Fruit fly (Drosophila melanogaster) whole organism, adult: Measurements from ENCODE around the gene CG16713.

Experiments used
- CG7045 ChIP-seq: fragments of 200-800 bp; sonication (Bioruptor generic); optimal IDR thresholded peaks from 2 replicates; lab custom pipeline; 2017; ENCODE audit warnings: missing biosample characterization, mild to moderate bottlenecking, missing genetic modification characterization
- Clk ChIP-seq: fragments of 200-800 bp; sonication (Bioruptor generic); optimal IDR thresholded peaks from 2 replicates; lab custom pipeline; 2017; ENCODE audit warnings: missing biosample characterization, missing genetic modification characterization

DNA sequence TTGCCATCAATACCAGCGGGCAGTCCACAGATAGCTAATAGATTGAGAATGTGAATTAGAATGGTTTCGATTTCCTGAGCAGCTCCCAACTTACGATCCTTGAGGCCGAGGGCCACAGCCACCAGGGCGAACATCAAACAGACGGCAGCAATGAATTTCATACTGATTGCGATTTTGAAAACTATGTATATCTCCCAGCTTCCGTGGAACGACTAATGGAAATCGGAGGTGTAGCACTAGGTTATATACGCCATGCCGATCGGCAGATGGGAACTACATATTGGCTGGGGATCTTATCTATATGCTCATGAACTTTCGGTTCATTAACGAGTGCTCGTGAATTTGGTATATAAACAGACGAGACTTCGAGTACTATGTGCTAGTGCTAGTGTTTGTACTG, 1.2 kb upstream of the CG16713 start, which contains the start of gene IM33:
- no peak for TF ChIP-seq CG7045 (GFP tag; lab: Kevin White, UChicago)
- TF ChIP-seq Clk (GFP tag; lab: Kevin White, UChicago) = no peak
